Worm (Caenorhabditis elegans): ENCODE data around the gene psd-1.

psd-1 gene

ce11 chrIII:7299466-7299865 lies 24.3 kb upstream of the psd-1 start, which contains the start of the genes B0361.14 and B0361.9:
B0361.14 (minus strand) TSS chrIII:7299531.
B0361.9 (minus strand) TSS chrIII:7299631.
- TF ChIP-seq tbx-37 (GFP tag; conservative IDR thresholded peaks at IDR 0.05) (no peak), tbx-11 (GFP tag; IDR thresholded peaks at IDR 0.05) (no peak), hnd-1 (tag; optimal IDR thresholded peaks at IDR 0.05) (no peak)

ce11 chrIII:7298045-7298444 lies 22.8 kb upstream of the psd-1 start:
- TF ChIP-seq ceh-13 (GFP tag; optimal IDR thresholded peaks at IDR 0.05) (no peak), ceh-36 (tag; optimal IDR thresholded peaks at IDR 0.05) (no peak), pes-1 (GFP tag; IDR thresholded peaks at IDR 0.05) (no peak), ets-7 (tag; optimal IDR thresholded peaks at IDR 0.05) (no peak), aly-1 (tag; optimal IDR thresholded peaks at IDR 0.05) (no peak), hnd-1 (tag; optimal IDR thresholded peaks at IDR 0.05) (no peak), tbx-11 (GFP tag; IDR thresholded peaks at IDR 0.05) (no peak), B0310.2 (tag; optimal IDR thresholded peaks at IDR 0.05) (no peak), hmbx-1 (tag; optimal IDR thresholded peaks at IDR 0.05) (no peak), sea-1 (GFP tag; conservative IDR thresholded peaks at IDR 0.05) (no peak), tra-4 (tag; optimal IDR thresholded peaks at IDR 0.05) (no peak), tbx-37 (GFP tag; conservative IDR thresholded peaks at IDR 0.05) (no peak), ama-1 (optimal IDR thresholded peaks at IDR 0.05) (no peak), flt-1 (GFP tag; IDR thresholded peaks at IDR 0.05) (no peak), F13C5.2 (tag; optimal IDR thresholded peaks at IDR 0.05) (no peak), scrt-1 (GFP tag; IDR thresholded peaks at IDR 0.05) (no peak)

- no peak for TF ChIP-seq tra-4 (tag; optimal IDR thresholded peaks at IDR 0.05)
- TF ChIP-seq ceh-13 (GFP tag; optimal IDR thresholded peaks at IDR 0.05), result no peak
- TF ChIP-seq hmbx-1 (tag; optimal IDR thresholded peaks at IDR 0.05), result no peak
- no peak for TF ChIP-seq B0310.2 (tag; optimal IDR thresholded peaks at IDR 0.05)
These were observed 22.0 kb upstream of the psd-1 start for ce11 chrIII:7297045-7297680.

- TF ChIP-seq sea-1 (GFP tag; conservative IDR thresholded peaks at IDR 0.05) (no peak), F13C5.2 (tag; optimal IDR thresholded peaks at IDR 0.05) (no peak), hmg-4 (GFP tag; optimal IDR thresholded peaks at IDR 0.05) (no peak), ceh-13 (GFP tag; optimal IDR thresholded peaks at IDR 0.05) (no peak), hmbx-1 (tag; optimal IDR thresholded peaks at IDR 0.05) (no peak), ceh-36 (tag; optimal IDR thresholded peaks at IDR 0.05) (no peak), tbx-37 (GFP tag; conservative IDR thresholded peaks at IDR 0.05) (no peak), scrt-1 (GFP tag; IDR thresholded peaks at IDR 0.05) (no peak)
These were observed 21.0 kb upstream of the psd-1 start for ce11 chrIII:7296092-7296668.

- TF ChIP-seq pes-1 (GFP tag; IDR thresholded peaks at IDR 0.05) (no peak), ceh-36 (tag; optimal IDR thresholded peaks at IDR 0.05) (no peak)
These were observed 18.0 kb upstream of the psd-1 start, which contains the start of gene cwf-19L2 for ce11 chrIII:7293075-7293684. cwf-19L2 (plus strand) TSS chrIII:7293634.

ce11 chrIII:7292569-7292968 lies 17.4 kb upstream of the psd-1 start:
- TF ChIP-seq hmg-4 (GFP tag; optimal IDR thresholded peaks at IDR 0.05), result no peak
- TF ChIP-seq tra-4 (tag; optimal IDR thresholded peaks at IDR 0.05), result no peak
- TF ChIP-seq pes-1 (GFP tag; IDR thresholded peaks at IDR 0.05), result no peak
- TF ChIP-seq ets-7 (tag; optimal IDR thresholded peaks at IDR 0.05), result no peak
- TF ChIP-seq sea-1 (GFP tag; conservative IDR thresholded peaks at IDR 0.05), result no peak
- TF ChIP-seq aly-1 (tag; optimal IDR thresholded peaks at IDR 0.05), result no peak
- no peak for TF ChIP-seq tbx-37 (GFP tag; conservative IDR thresholded peaks at IDR 0.05)
- TF ChIP-seq scrt-1 (GFP tag; IDR thresholded peaks at IDR 0.05), result no peak
- TF ChIP-seq ama-1 (optimal IDR thresholded peaks at IDR 0.05), result no peak
- TF ChIP-seq hmbx-1 (tag; optimal IDR thresholded peaks at IDR 0.05), result no peak
- no peak for TF ChIP-seq flt-1 (GFP tag; IDR thresholded peaks at IDR 0.05)
- TF ChIP-seq F13C5.2 (tag; optimal IDR thresholded peaks at IDR 0.05), result no peak
- TF ChIP-seq ceh-13 (GFP tag; optimal IDR thresholded peaks at IDR 0.05), result no peak
- no peak for TF ChIP-seq ceh-36 (tag; optimal IDR thresholded peaks at IDR 0.05)

ce11 chrIII:7291216-7291615 lies 16.0 kb upstream of the psd-1 start:
- no peak for TF ChIP-seq pes-1 (GFP tag; IDR thresholded peaks at IDR 0.05)
- TF ChIP-seq hmbx-1 (tag; optimal IDR thresholded peaks at IDR 0.05), result no peak
- no peak for TF ChIP-seq ama-1 (optimal IDR thresholded peaks at IDR 0.05)
- no peak for TF ChIP-seq tbx-37 (GFP tag; conservative IDR thresholded peaks at IDR 0.05)
- TF ChIP-seq hnd-1 (tag; optimal IDR thresholded peaks at IDR 0.05), result no peak
- TF ChIP-seq flt-1 (GFP tag; IDR thresholded peaks at IDR 0.05), result no peak
- no peak for TF ChIP-seq scrt-1 (GFP tag; IDR thresholded peaks at IDR 0.05)

ce11 chrIII:7290462-7290861 lies 15.3 kb upstream of the psd-1 start, which contains the start of gene algn-11:
algn-11 (minus strand) TSS chrIII:7290562.
- no peak for TF ChIP-seq pes-1 (GFP tag; IDR thresholded peaks at IDR 0.05)
- no peak for TF ChIP-seq tbx-11 (GFP tag; IDR thresholded peaks at IDR 0.05)

Measured in whole organism, early embryonic.